Worm (Caenorhabditis elegans) whole organism, midembryonic: ENCODE results near the gene H06I04.3.

Experiments used
- T22C8.4 ChIP-seq: fragments of 200-800 bp; sonication (Bioruptor generic); IDR thresholded peaks from 2 replicates; pipeline ENCODE4 v1.3.6; 2022; ENCODE audit warnings: missing genetic modification characterization, missing compliant biosample characterization
- cog-1 ChIP-seq: sonication (generic microtip); optimal IDR thresholded peaks from 2 replicates; lab custom pipeline; 2016; ENCODE audit warnings: missing genetic modification characterization, missing compliant biosample characterization
- flt-1 ChIP-seq: fragments of 200-800 bp; sonication (Bioruptor generic); IDR thresholded peaks from 2 replicates; pipeline ENCODE4 v1.3.6; 2022; ENCODE audit warnings: missing genetic modification characterization, missing compliant biosample characterization
- klf-2 ChIP-seq: fragments of 200-800 bp; sonication (Bioruptor generic); conservative IDR thresholded peaks from 2 replicates; pipeline ENCODE4 v1.3.6; 2022; ENCODE audit warnings: missing genetic modification reagents, missing genetic modification characterization, missing compliant biosample characterization
- ref-1 ChIP-seq: fragments of 200-800 bp; sonication (Bioruptor generic); conservative IDR thresholded peaks from 2 replicates; pipeline ENCODE4 v1.3.6; 2022; ENCODE audit warnings: missing genetic modification reagents, missing genetic modification characterization, missing compliant biosample characterization
- tab-1 ChIP-seq: fragments of 200-800 bp; sonication (Bioruptor generic); IDR thresholded peaks from 2 replicates; pipeline ENCODE4 v1.3.6; 2022; ENCODE audit warnings: missing genetic modification characterization, missing compliant biosample characterization
- ztf-23 ChIP-seq: fragments of 200-800 bp; sonication (Bioruptor generic); IDR thresholded peaks from 2 replicates; pipeline ENCODE4 v1.3.6; 2022; ENCODE audit warnings: missing genetic modification reagents, missing genetic modification characterization, missing compliant biosample characterization
- ztf-29 ChIP-seq: fragments of 200-800 bp; sonication (Bioruptor generic); IDR thresholded peaks from 2 replicates; pipeline ENCODE4 v1.3.6; 2022; ENCODE audit warnings: missing genetic modification reagents, missing genetic modification characterization, missing compliant biosample characterization

DNA sequence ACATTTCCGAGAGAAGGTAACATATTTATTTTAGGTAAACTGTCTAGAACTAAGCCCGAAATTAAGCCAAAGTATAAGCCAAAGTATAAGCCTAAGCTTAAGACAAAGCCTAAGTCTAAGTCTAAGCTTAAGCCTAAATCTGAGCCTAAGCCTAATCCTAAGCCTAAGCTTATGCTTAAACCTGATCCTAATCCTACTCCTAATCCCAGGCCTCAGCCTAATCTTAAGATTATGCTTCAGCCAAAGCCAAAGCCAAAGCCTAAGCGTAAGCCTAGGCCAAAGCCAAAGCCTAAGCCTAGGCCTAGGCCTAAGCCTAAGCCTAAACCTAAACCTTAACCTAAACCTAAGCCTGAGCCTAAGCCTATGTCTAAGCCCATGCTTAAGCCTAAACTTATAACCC lies 14.4 kb upstream of the H06I04.3 start:
- TF ChIP-seq flt-1 (GFP tag; lab: Robert Waterston, UW) (no peak), klf-2 (GFP tag; lab: Robert Waterston, UW) (no peak), T22C8.4 (GFP tag; lab: Robert Waterston, UW) (no peak), ztf-29 (0 out of 2 replicates have a peak, but pooled peaks have one; percentile 9), ref-1 (GFP tag; lab: Robert Waterston, UW) (no peak), tab-1 (GFP tag; lab: Robert Waterston, UW) (no peak), ztf-23 (GFP tag; lab: Robert Waterston, UW) (no peak), cog-1 (no peak)
